Fruit fly (Drosophila melanogaster) whole organism, embryonic: ENCODE measurements around the gene Rrp1.
A peak's percentile ranks its signal among the peaks of the same experiment; 100 is the strongest.

ENCODE experiments used
- Atf3 ChIP-seq: fragments of 200-800 bp; sonication (Bioruptor generic); optimal IDR thresholded peaks from 3 replicates; lab custom pipeline; 2016; ENCODE audit warnings: missing biosample characterization, missing genetic modification characterization
- B-H2 ChIP-seq: fragments of 200-800 bp; sonication (Bioruptor generic); optimal IDR thresholded peaks from 2 replicates; lab custom pipeline; 2018; ENCODE audit warnings: missing biosample characterization, mild to moderate bottlenecking, missing genetic modification characterization
- CG10147 ChIP-seq: fragments of 200-800 bp; sonication (Bioruptor generic); optimal IDR thresholded peaks from 2 replicates; lab custom pipeline; 2019; ENCODE audit warnings: missing biosample characterization, mild to moderate bottlenecking, missing genetic modification characterization, moderate library complexity
- CG10431 ChIP-seq: fragments of 200-800 bp; sonication (Bioruptor generic); optimal IDR thresholded peaks from 3 replicates; lab custom pipeline; 2018; ENCODE audit warnings: missing biosample characterization, mild to moderate bottlenecking, missing genetic modification characterization
- CG10979 ChIP-seq: fragments of 200-800 bp; sonication (Bioruptor generic); optimal IDR thresholded peaks from 2 replicates; lab custom pipeline; 2018; ENCODE audit warnings: missing biosample characterization, mild to moderate bottlenecking, missing genetic modification characterization, moderate library complexity
- CG11695 ChIP-seq: fragments of 200-800 bp; sonication (Bioruptor generic); IDR thresholded peaks from 3 replicates; pipeline ENCODE4 v1.3.6; 2022; ENCODE audit warnings: missing biosample characterization, missing genetic modification characterization
- CG12104 ChIP-seq: fragments of 200-800 bp; sonication (Bioruptor generic); optimal IDR thresholded peaks from 3 replicates; lab custom pipeline; 2016; ENCODE audit warnings: missing biosample characterization, missing genetic modification characterization
- CG12236 ChIP-seq: fragments of 200-800 bp; sonication (Bioruptor generic); optimal IDR thresholded peaks from 2 replicates; lab custom pipeline; 2016; ENCODE audit warnings: missing biosample characterization, missing genetic modification characterization
- CG12769 ChIP-seq: fragments of 200-800 bp; sonication (Bioruptor generic); optimal IDR thresholded peaks from 2 replicates; lab custom pipeline; 2019; ENCODE audit warnings: missing biosample characterization, mild to moderate bottlenecking, missing genetic modification characterization, moderate library complexity
- CG14014 ChIP-seq: fragments of 200-800 bp; sonication (Bioruptor generic); IDR thresholded peaks from 2 replicates; pipeline ENCODE4 v1.3.6; 2022; ENCODE audit warnings: missing biosample characterization, missing genetic modification characterization
- CG14965 ChIP-seq: fragments of 200-800 bp; sonication (Bioruptor generic); optimal IDR thresholded peaks from 2 replicates; lab custom pipeline; 2016; ENCODE audit warnings: missing biosample characterization, missing genetic modification characterization, borderline replicate concordance
- CG30431 ChIP-seq: fragments of 200-800 bp; sonication (Bioruptor generic); optimal IDR thresholded peaks from 2 replicates; lab custom pipeline; 2017; ENCODE audit warnings: missing biosample characterization, missing genetic modification characterization
- CG32772 ChIP-seq: fragments of 200-800 bp; sonication (Bioruptor generic); IDR thresholded peaks from 2 replicates; pipeline ENCODE4 v1.3.6; 2022; ENCODE audit warnings: missing biosample characterization, missing genetic modification characterization
- CG4404 ChIP-seq: fragments of 200-800 bp; sonication (Bioruptor generic); IDR thresholded peaks from 2 replicates; pipeline ENCODE4 v1.3.6; 2022; ENCODE audit warnings: missing biosample characterization, missing genetic modification characterization
- CG7357 ChIP-seq: fragments of 200-800 bp; sonication (Bioruptor generic); IDR thresholded peaks from 3 replicates; pipeline ENCODE4 v1.3.6; 2022; ENCODE audit warnings: missing biosample characterization, missing genetic modification characterization
- CG7372 ChIP-seq: fragments of 200-800 bp; sonication (Bioruptor generic); IDR thresholded peaks from 2 replicates; pipeline ENCODE4 v1.3.6; 2022; ENCODE audit warnings: missing biosample characterization, missing genetic modification characterization
- CG8478 ChIP-seq: fragments of >200 bp; optimal IDR thresholded peaks from 2 replicates; lab custom pipeline; 2018
- Camta ChIP-seq: fragments of 200-800 bp; sonication (Bioruptor generic); optimal IDR thresholded peaks from 2 replicates; lab custom pipeline; 2016; ENCODE audit warnings: missing biosample characterization, missing genetic modification characterization
- D19B ChIP-seq: fragments of 200-800 bp; sonication (Bioruptor generic); optimal IDR thresholded peaks from 2 replicates; lab custom pipeline; 2017; ENCODE audit warnings: missing biosample characterization, mild to moderate bottlenecking, missing genetic modification characterization
- Dbx ChIP-seq: fragments of 200-800 bp; sonication (Bioruptor generic); IDR thresholded peaks from 3 replicates; pipeline ENCODE4 v1.3.6; 2022; ENCODE audit warnings: missing biosample characterization, missing genetic modification characterization
- Doc2 ChIP-seq: fragments of 200-800 bp; sonication (Bioruptor generic); IDR thresholded peaks from 2 replicates; pipeline ENCODE4 v1.3.6; 2022; ENCODE audit warnings: missing biosample characterization, missing genetic modification characterization
- Fer2 ChIP-seq: fragments of 200-800 bp; sonication (Bioruptor generic); optimal IDR thresholded peaks from 2 replicates; lab custom pipeline; 2018; ENCODE audit warnings: missing biosample characterization, mild to moderate bottlenecking, missing genetic modification characterization, moderate library complexity
- GATAe ChIP-seq: fragments of 200-800 bp; sonication (Bioruptor generic); conservative IDR thresholded peaks from 2 replicates; pipeline ENCODE4 v1.3.6; 2022; ENCODE audit warnings: missing biosample characterization, missing genetic modification characterization
- Gsc ChIP-seq: fragments of 200-800 bp; sonication (Bioruptor generic); IDR thresholded peaks from 2 replicates; pipeline ENCODE4 v1.3.6; 2022; ENCODE audit warnings: missing biosample characterization, missing genetic modification characterization
- HLH4C ChIP-seq: fragments of 200-800 bp; sonication (Bioruptor generic); IDR thresholded peaks from 3 replicates; pipeline ENCODE4 v1.3.6; 2022; ENCODE audit warnings: missing biosample characterization, missing genetic modification characterization; ENCODE audit not compliant: partially characterized antibody
- HmgZ ChIP-seq: fragments of 200-800 bp; sonication (Bioruptor generic); optimal IDR thresholded peaks from 2 replicates; lab custom pipeline; 2018; ENCODE audit warnings: missing biosample characterization, mild to moderate bottlenecking, missing genetic modification characterization
- MESR4 ChIP-seq: fragments of 200-800 bp; sonication (Bioruptor generic); optimal IDR thresholded peaks from 2 replicates; lab custom pipeline; 2018; ENCODE audit warnings: missing biosample characterization, mild to moderate bottlenecking, missing genetic modification characterization, moderate library complexity
- NC2α ChIP-seq: fragments of 200-800 bp; sonication (Bioruptor generic); optimal IDR thresholded peaks from 2 replicates; lab custom pipeline; 2016; ENCODE audit warnings: missing biosample characterization, missing genetic modification characterization
- Nf-YC ChIP-seq: fragments of 200-800 bp; optimal IDR thresholded peaks from 3 replicates; lab custom pipeline; 2019; ENCODE audit warnings: missing biosample characterization, mild to moderate bottlenecking, missing genetic modification characterization, moderate library complexity
- PHDP ChIP-seq: fragments of 200-800 bp; sonication (Bioruptor generic); optimal IDR thresholded peaks from 3 replicates; lab custom pipeline; 2018; ENCODE audit warnings: missing biosample characterization, mild to moderate bottlenecking, missing genetic modification characterization, moderate library complexity
- Rx ChIP-seq: fragments of 200-800 bp; sonication (Bioruptor generic); IDR thresholded peaks from 2 replicates; pipeline ENCODE4 v1.3.6; 2022; ENCODE audit warnings: missing biosample characterization, missing genetic modification characterization
- Sox102F ChIP-seq: fragments of 200-800 bp; sonication (Bioruptor generic); optimal IDR thresholded peaks from 2 replicates; lab custom pipeline; 2018; ENCODE audit warnings: missing biosample characterization, mild to moderate bottlenecking, missing genetic modification characterization, moderate library complexity
- az2 ChIP-seq: fragments of 200-800 bp; sonication (Bioruptor generic); optimal IDR thresholded peaks from 3 replicates; lab custom pipeline; 2016; ENCODE audit warnings: missing biosample characterization, missing genetic modification characterization
- bcd ChIP-seq: fragments of 200-800 bp; sonication (Bioruptor generic); optimal IDR thresholded peaks from 2 replicates; lab custom pipeline; 2017; ENCODE audit warnings: missing biosample characterization, mild to moderate bottlenecking, missing genetic modification characterization
- esg ChIP-seq: fragments of 200-800 bp; sonication (Bioruptor generic); conservative IDR thresholded peaks from 2 replicates; pipeline ENCODE4 v1.3.6; 2022; ENCODE audit warnings: missing biosample characterization, missing genetic modification characterization
- gt ChIP-seq: fragments of 200-800 bp; sonication (Bioruptor generic); IDR thresholded peaks from 2 replicates; pipeline ENCODE4 v1.3.6; 2022; ENCODE audit warnings: missing biosample characterization, missing genetic modification characterization
- kah ChIP-seq: fragments of 200-800 bp; sonication (Bioruptor generic); optimal IDR thresholded peaks from 2 replicates; lab custom pipeline; 2018; ENCODE audit warnings: missing biosample characterization, mild to moderate bottlenecking, missing genetic modification characterization
- kni ChIP-seq: fragments of 200-800 bp; sonication (Bioruptor generic); optimal IDR thresholded peaks from 3 replicates; lab custom pipeline; 2017; ENCODE audit warnings: mild to moderate bottlenecking, missing biosample characterization, missing genetic modification reagents, missing genetic modification characterization
- lab ChIP-seq: fragments of 200-800 bp; sonication (Bioruptor generic); optimal IDR thresholded peaks from 3 replicates; lab custom pipeline; 2017; ENCODE audit warnings: missing biosample characterization, missing genetic modification characterization, mild to moderate bottlenecking, moderate library complexity, missing genetic modification reagents
- lola ChIP-seq, 3 experiments: fragments of >200 bp in 2 of 3; fragments of 200-800 bp in 1 of 3; sonication (Bioruptor generic) in 1 of 3; optimal IDR thresholded peaks; 2 replicates each; lab custom pipeline; 2017 to 2019; ENCODE audit warnings: missing biosample characterization in 3 of 3, missing genetic modification characterization in 3 of 3, mild to moderate bottlenecking in 1 of 3, moderate library complexity in 1 of 3
- nau ChIP-seq: fragments of 200-800 bp; sonication (Bioruptor generic); optimal IDR thresholded peaks from 3 replicates; lab custom pipeline; 2017; ENCODE audit warnings: missing biosample characterization, mild to moderate bottlenecking, missing genetic modification characterization, missing genetic modification reagents
- org-1 ChIP-seq: fragments of 200-800 bp; sonication (Bioruptor generic); optimal IDR thresholded peaks from 2 replicates; lab custom pipeline; 2017; ENCODE audit warnings: missing biosample characterization, missing genetic modification characterization
- p53 ChIP-seq: fragments of 200-800 bp; sonication (Bioruptor generic); optimal IDR thresholded peaks from 2 replicates; lab custom pipeline; 2016; ENCODE audit warnings: missing biosample characterization, missing genetic modification characterization
- ranshi ChIP-seq: fragments of 200-800 bp; sonication (Bioruptor generic); IDR thresholded peaks from 2 replicates; pipeline ENCODE4 v1.3.6; 2022; ENCODE audit warnings: missing biosample characterization, missing genetic modification characterization
- rib ChIP-seq: fragments of 200-800 bp; sonication (Bioruptor generic); IDR thresholded peaks from 2 replicates; pipeline ENCODE4 v1.3.6; 2022; ENCODE audit warnings: missing biosample characterization, missing genetic modification characterization
- sob ChIP-seq: fragments of 200-800 bp; sonication (Bioruptor generic); IDR thresholded peaks from 2 replicates; pipeline ENCODE4 v1.3.6; 2022; ENCODE audit warnings: missing biosample characterization, missing genetic modification characterization
- tgo ChIP-seq: fragments of 200-800 bp; sonication (Bioruptor generic); IDR thresholded peaks from 3 replicates; pipeline ENCODE4 v1.3.6; 2022; ENCODE audit warnings: missing biosample characterization, missing genetic modification characterization
- tio ChIP-seq: fragments of 200-800 bp; sonication (Bioruptor generic); optimal IDR thresholded peaks from 2 replicates; lab custom pipeline; 2017; ENCODE audit warnings: missing biosample characterization, missing genetic modification characterization, inconsistent platforms
- trem ChIP-seq: fragments of 200-800 bp; optimal IDR thresholded peaks from 3 replicates; lab custom pipeline; 2019; ENCODE audit warnings: missing biosample characterization, mild to moderate bottlenecking, missing genetic modification characterization, moderate library complexity
- unc-4 ChIP-seq: fragments of 200-800 bp; sonication (Bioruptor generic); IDR thresholded peaks from 2 replicates; pipeline ENCODE4 v1.3.6; 2022; ENCODE audit warnings: missing biosample characterization, missing genetic modification characterization; ENCODE audit not compliant: partially characterized antibody
- unpg ChIP-seq: fragments of 200-800 bp; sonication (Bioruptor generic); optimal IDR thresholded peaks from 3 replicates; lab custom pipeline; 2018; ENCODE audit warnings: missing biosample characterization, mild to moderate bottlenecking, missing genetic modification characterization, moderate library complexity

The Rrp1 gene

dm6 chr2L:2993702-2994101, 21.4 kb upstream of the Rrp1 start (continued):
- TF ChIP-seq CG7357 (GFP tag; lab: Robert Waterston, UW) (0 out of 3 replicates have a peak, but pooled peaks have one; percentile 15), CG8478 (lab: Kevin White, UChicago) (peak; percentile 82), Sox102F (GFP tag; lab: Kevin White, UChicago) (no peak), CG12236 (GFP tag; lab: Kevin White, UChicago) (no peak), D19B (GFP tag; lab: Kevin White, UChicago) (no peak), Dbx (peak; percentile 22; the same call in 1 of the 3 replicates), Gsc (GFP tag; lab: Robert Waterston, UW) (no peak)

DNA sequence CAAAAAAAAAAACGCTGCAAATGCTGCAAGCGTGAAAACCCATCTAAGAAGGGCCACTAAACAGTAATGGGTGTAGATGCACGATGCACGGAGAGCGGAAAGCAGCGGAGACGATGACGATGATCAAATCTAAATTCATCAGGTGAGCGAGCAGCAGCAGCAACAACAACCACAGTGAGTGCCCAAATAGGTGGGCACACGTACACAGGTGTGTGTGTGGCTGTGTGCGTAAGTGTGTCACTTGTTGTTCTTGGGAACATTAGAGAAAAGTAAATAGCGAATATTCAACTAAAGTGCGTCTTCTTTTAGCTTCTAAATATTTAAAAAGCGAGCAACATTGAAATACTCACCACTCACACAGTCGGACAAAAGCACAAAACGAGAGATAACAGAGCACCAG, 20.9 kb upstream of the Rrp1 start:
- TF ChIP-seq esg (GFP tag; lab: Robert Waterston, UW) = no peak
- no peak for TF ChIP-seq lab (GFP tag; lab: Kevin White, UChicago)
- no peak for TF ChIP-seq unpg (GFP tag; lab: Kevin White, UChicago)
- no peak for TF ChIP-seq CG10979
- TF ChIP-seq kah (GFP tag; lab: Kevin White, UChicago) = peak; percentile 36
- no peak for TF ChIP-seq Doc2 (GFP tag; lab: Robert Waterston, UW)
- peak; percentile 13 for TF ChIP-seq HmgZ (tag; lab: Kevin White, UChicago)
- no peak for TF ChIP-seq CG30431 (GFP tag; lab: Kevin White, UChicago)
- no peak for TF ChIP-seq trem (tag; lab: Kevin White, UChicago)
- no peak for TF ChIP-seq nau (GFP tag; lab: Kevin White, UChicago)
- TF ChIP-seq gt (GFP tag; lab: Robert Waterston, UW) = no peak
- no peak for TF ChIP-seq NC2α
- no peak for TF ChIP-seq CG10147
- TF ChIP-seq ranshi = no peak
- TF ChIP-seq Fer2 (tag; lab: Kevin White, UChicago) = no peak
- TF ChIP-seq PHDP (tag; lab: Kevin White, UChicago) = no peak
- TF ChIP-seq tgo (GFP tag; lab: Robert Waterston, UW) = no peak
- no peak for TF ChIP-seq sob (GFP tag; lab: Robert Waterston, UW)
- TF ChIP-seq bcd (GFP tag; lab: Kevin White, UChicago) = no peak
- TF ChIP-seq MESR4 (GFP tag; lab: Kevin White, UChicago) = peak; percentile 30
- no peak for TF ChIP-seq CG32772 (GFP tag; lab: Robert Waterston, UW)
- TF ChIP-seq CG7372 (GFP tag; lab: Robert Waterston, UW) = no peak
- TF ChIP-seq Rx (GFP tag; lab: Robert Waterston, UW) = no peak
- no peak for TF ChIP-seq Nf-YC
- TF ChIP-seq CG4404 (GFP tag; lab: Robert Waterston, UW) = no peak
- TF ChIP-seq CG12769 (tag; lab: Kevin White, UChicago) = no peak
- no peak for TF ChIP-seq az2
- no peak for TF ChIP-seq lola (GFP tag; optimal IDR thresholded peaks at IDR 0.05; lab: Kevin White, UChicago)
- TF ChIP-seq kni (GFP tag; lab: Kevin White, UChicago) = no peak
- no peak for TF ChIP-seq Camta (GFP tag; lab: Kevin White, UChicago)
- TF ChIP-seq CG11695 (GFP tag; lab: Robert Waterston, UW) = no peak
- TF ChIP-seq CG14965 = no peak
- TF ChIP-seq rib (GFP tag; lab: Robert Waterston, UW) = no peak
- TF ChIP-seq CG7357 (GFP tag; lab: Robert Waterston, UW) = no peak
- no peak for TF ChIP-seq p53 (GFP tag; lab: Kevin White, UChicago)
- no peak for TF ChIP-seq GATAe (GFP tag; lab: Robert Waterston, UW)
- TF ChIP-seq CG14014 (GFP tag; lab: Robert Waterston, UW) = no peak
- no peak for TF ChIP-seq tio
- no peak for TF ChIP-seq CG12104 (GFP tag; lab: Kevin White, UChicago)
- no peak for TF ChIP-seq org-1 (GFP tag; lab: Kevin White, UChicago)
- no peak for TF ChIP-seq B-H2 (GFP tag; lab: Kevin White, UChicago)
- TF ChIP-seq CG10431 (GFP tag; lab: Kevin White, UChicago) = no peak
- TF ChIP-seq unc-4 (GFP tag; lab: Robert Waterston, UW) = no peak
- no peak for TF ChIP-seq HLH4C
- no peak for TF ChIP-seq Atf3 (GFP tag; lab: Kevin White, UChicago)
